Worm (Caenorhabditis elegans): Measurements from ENCODE around the gene ced-10.

- TF ChIP-seq aptf-2 (GFP tag; conservative IDR thresholded peaks at IDR 0.05) (no peak), F22D6.2 (tag; optimal IDR thresholded peaks at IDR 0.05) (no peak), T26A5.8 (tag; optimal IDR thresholded peaks at IDR 0.05) (no peak), nhr-27 (tag; optimal IDR thresholded peaks at IDR 0.05) (no peak), xnd-1 (tag; optimal IDR thresholded peaks at IDR 0.05) (no peak), F49E8.2 (tag; optimal IDR thresholded peaks at IDR 0.05; ENCODE audit: insufficient read depth) (no peak), ama-1 (optimal IDR thresholded peaks at IDR 0.05) (no peak), ama-1 (GFP tag; optimal IDR thresholded peaks at IDR 0.05) (no peak), him-1 (tag; optimal IDR thresholded peaks at IDR 0.05) (no peak), dpl-1 (GFP tag; optimal IDR thresholded peaks at IDR 0.05) (no peak), ztf-18 (tag; optimal IDR thresholded peaks at IDR 0.05) (no peak), snpc-4 (GFP tag; optimal IDR thresholded peaks at IDR 0.05) (no peak), snpc-4 (tag; optimal IDR thresholded peaks at IDR 0.05) (no peak), madf-8 (GFP tag; conservative IDR thresholded peaks at IDR 0.05) (no peak)
Observed at ce11 chrIV:3532167-3532566, 22.8 kb upstream of the ced-10 start, which contains the start of gene M57.1.

Measured in whole organism, young adult.